Fruit fly (Drosophila melanogaster) whole organism, embryonic: Measurements from ENCODE around the gene Brms1.

Experiments used
- Aef1 ChIP-seq: fragments of 200-800 bp; sonication (Bioruptor generic); IDR thresholded peaks from 3 replicates; pipeline ENCODE4 v1.3.6; 2022; ENCODE audit warnings: missing biosample characterization, missing genetic modification characterization
- CG10366 ChIP-seq: fragments of 200-800 bp; sonication (Bioruptor generic); IDR thresholded peaks from 2 replicates; pipeline ENCODE4 v1.3.6; 2022; ENCODE audit warnings: missing biosample characterization, missing genetic modification characterization
- CG11398 ChIP-seq: fragments of 200-800 bp; sonication (Bioruptor generic); optimal IDR thresholded peaks from 2 replicates; lab custom pipeline; 2016; ENCODE audit warnings: missing biosample characterization, missing genetic modification characterization
- CG12236 ChIP-seq: fragments of 200-800 bp; sonication (Bioruptor generic); optimal IDR thresholded peaks from 2 replicates; lab custom pipeline; 2016; ENCODE audit warnings: missing biosample characterization, missing genetic modification characterization
- CG13424 ChIP-seq: fragments of 200-800 bp; sonication (Bioruptor generic); optimal IDR thresholded peaks from 2 replicates; lab custom pipeline; 2019; ENCODE audit warnings: missing biosample characterization, mild to moderate bottlenecking, missing genetic modification characterization, moderate library complexity
- CG14014 ChIP-seq: fragments of 200-800 bp; sonication (Bioruptor generic); IDR thresholded peaks from 2 replicates; pipeline ENCODE4 v1.3.6; 2022; ENCODE audit warnings: missing biosample characterization, missing genetic modification characterization
- CG14441 ChIP-seq: fragments of 200-800 bp; sonication (Bioruptor generic); IDR thresholded peaks from 2 replicates; pipeline ENCODE4 v1.3.6; 2022; ENCODE audit warnings: missing biosample characterization, missing genetic modification characterization
- CG14710 ChIP-seq: fragments of 200-800 bp; sonication (Bioruptor generic); optimal IDR thresholded peaks from 3 replicates; lab custom pipeline; 2019; ENCODE audit warnings: missing biosample characterization, mild to moderate bottlenecking, missing genetic modification characterization, moderate library complexity
- CG15514 ChIP-seq: fragments of 200-800 bp; sonication (Bioruptor generic); optimal IDR thresholded peaks from 3 replicates; lab custom pipeline; 2017; ENCODE audit warnings: missing biosample characterization, missing genetic modification characterization, mild to moderate bottlenecking, moderate library complexity, missing genetic modification reagents
- CG15601 ChIP-seq: fragments of 200-800 bp; sonication (Bioruptor generic); optimal IDR thresholded peaks from 3 replicates; lab custom pipeline; 2019; ENCODE audit warnings: missing biosample characterization, mild to moderate bottlenecking, missing genetic modification characterization, moderate library complexity
- CG17186 ChIP-seq: fragments of 200-800 bp; sonication (Bioruptor generic); optimal IDR thresholded peaks from 3 replicates; lab custom pipeline; 2017; ENCODE audit warnings: missing biosample characterization, missing genetic modification reagents, missing genetic modification characterization
- CG17385 ChIP-seq: fragments of 200-800 bp; sonication (Bioruptor generic); optimal IDR thresholded peaks from 3 replicates; lab custom pipeline; 2018; ENCODE audit warnings: missing biosample characterization, mild to moderate bottlenecking, missing genetic modification characterization
- CG17612 ChIP-seq: fragments of 200-800 bp; sonication (Bioruptor generic); IDR thresholded peaks from 2 replicates; pipeline ENCODE4 v1.3.6; 2022; ENCODE audit warnings: missing biosample characterization, missing genetic modification characterization
- CG18262 ChIP-seq: fragments of 200-800 bp; optimal IDR thresholded peaks from 3 replicates; lab custom pipeline; 2019; ENCODE audit warnings: missing biosample characterization, mild to moderate bottlenecking, missing genetic modification characterization, moderate library complexity
- CG18599 ChIP-seq: fragments of 200-800 bp; sonication (Bioruptor generic); optimal IDR thresholded peaks from 3 replicates; lab custom pipeline; 2017; ENCODE audit warnings: missing biosample characterization, missing genetic modification characterization, mild to moderate bottlenecking, moderate library complexity, missing genetic modification reagents
- CG2712 ChIP-seq: fragments of 200-800 bp; optimal IDR thresholded peaks from 3 replicates; lab custom pipeline; 2019; ENCODE audit warnings: missing biosample characterization, mild to moderate bottlenecking, missing genetic modification characterization, moderate library complexity
- CG31388 ChIP-seq: fragments of 200-800 bp; sonication (Bioruptor generic); optimal IDR thresholded peaks from 2 replicates; lab custom pipeline; 2016; ENCODE audit warnings: missing biosample characterization, missing genetic modification characterization
- CG3726 ChIP-seq: fragments of 200-800 bp; sonication (Bioruptor generic); IDR thresholded peaks from 3 replicates; pipeline ENCODE4, ENCODE4 v1.3.6; 2022; ENCODE audit warnings: missing biosample characterization, missing genetic modification characterization
- CG4360 ChIP-seq: fragments of 200-800 bp; sonication (Bioruptor generic); IDR thresholded peaks from 2 replicates; pipeline ENCODE4 v1.3.6; 2022; ENCODE audit warnings: missing biosample characterization, missing genetic modification characterization
- CG7745 ChIP-seq: fragments of 200-800 bp; sonication (Bioruptor generic); optimal IDR thresholded peaks from 2 replicates; lab custom pipeline; 2018; ENCODE audit warnings: missing biosample characterization, mild to moderate bottlenecking, missing genetic modification characterization, moderate library complexity
- CG8290 ChIP-seq, 3 experiments: fragments of 200-800 bp; sonication (Bioruptor generic); optimal IDR thresholded peaks; 2 replicates each; lab custom pipeline; 2016 to 2019; ENCODE audit warnings: missing biosample characterization in 3 of 3, missing genetic modification characterization in 3 of 3, mild to moderate bottlenecking in 2 of 3, moderate library complexity in 1 of 3
- CG8388 ChIP-seq: fragments of 200-800 bp; sonication (Bioruptor generic); optimal IDR thresholded peaks from 2 replicates; lab custom pipeline; 2019; ENCODE audit warnings: missing biosample characterization, mild to moderate bottlenecking, missing genetic modification characterization, moderate library complexity
- Doc3 ChIP-seq: fragments of 200-800 bp; sonication (Bioruptor generic); IDR thresholded peaks from 3 replicates; pipeline ENCODE4 v1.3.6; 2022; ENCODE audit warnings: missing biosample characterization, missing genetic modification characterization; ENCODE audit not compliant: partially characterized antibody
- Dp ChIP-seq: fragments of 200-800 bp; sonication (Bioruptor generic); optimal IDR thresholded peaks from 2 replicates; lab custom pipeline; 2018; ENCODE audit warnings: missing biosample characterization, mild to moderate bottlenecking, missing genetic modification characterization, moderate library complexity
- ERR ChIP-seq: fragments of 200-800 bp; sonication (Bioruptor generic); optimal IDR thresholded peaks from 2 replicates; lab custom pipeline; 2016; ENCODE audit warnings: missing biosample characterization, missing genetic modification characterization
- Fer3 ChIP-seq: fragments of 200-800 bp; sonication (Bioruptor generic); optimal IDR thresholded peaks from 2 replicates; lab custom pipeline; 2018; ENCODE audit warnings: missing biosample characterization, mild to moderate bottlenecking, missing genetic modification characterization, moderate library complexity
- Mes4 ChIP-seq: fragments of 200-800 bp; sonication (Bioruptor generic); optimal IDR thresholded peaks from 2 replicates; lab custom pipeline; 2016; ENCODE audit warnings: missing biosample characterization, missing genetic modification characterization
- NC2β ChIP-seq: fragments of 200-800 bp; sonication (Bioruptor generic); optimal IDR thresholded peaks from 2 replicates; lab custom pipeline; 2016; ENCODE audit warnings: missing biosample characterization, missing genetic modification characterization
- Sox100B ChIP-seq: fragments of 200-800 bp; sonication (Bioruptor generic); optimal IDR thresholded peaks from 3 replicates; lab custom pipeline; 2018; ENCODE audit warnings: missing biosample characterization, mild to moderate bottlenecking, missing genetic modification characterization
- Vsx1 ChIP-seq: fragments of 200-800 bp; sonication (Bioruptor generic); optimal IDR thresholded peaks from 2 replicates; lab custom pipeline; 2017; ENCODE audit warnings: missing biosample characterization, mild to moderate bottlenecking, missing genetic modification characterization, missing genetic modification reagents
- aop ChIP-seq: fragments of 200-800 bp; sonication (Bioruptor generic); IDR thresholded peaks from 2 replicates; pipeline ENCODE4 v1.3.6; 2022; ENCODE audit warnings: missing biosample characterization, missing genetic modification characterization
- bab2 ChIP-seq: fragments of 200-800 bp; sonication (Bioruptor generic); optimal IDR thresholded peaks from 2 replicates; lab custom pipeline; 2016; ENCODE audit warnings: missing biosample characterization, missing genetic modification characterization
- bowl ChIP-seq: fragments of 200-800 bp; sonication (Bioruptor generic); IDR thresholded peaks from 2 replicates; pipeline ENCODE4 v1.3.6; 2022; ENCODE audit warnings: missing biosample characterization, missing genetic modification characterization
- btn ChIP-seq: fragments of 200-800 bp; sonication (Bioruptor generic); optimal IDR thresholded peaks from 2 replicates; lab custom pipeline; 2016; ENCODE audit warnings: missing biosample characterization, missing genetic modification characterization
- crc ChIP-seq: fragments of 200-800 bp; sonication (Bioruptor generic); optimal IDR thresholded peaks from 2 replicates; lab custom pipeline; 2016; ENCODE audit warnings: missing biosample characterization, missing genetic modification characterization
- en ChIP-seq: fragments of 200-800 bp; sonication (Bioruptor generic); optimal IDR thresholded peaks from 2 replicates; lab custom pipeline; 2016; ENCODE audit warnings: missing biosample characterization, missing genetic modification characterization
- fd96Cb ChIP-seq: fragments of 200-800 bp; sonication (Bioruptor generic); optimal IDR thresholded peaks from 2 replicates; lab custom pipeline; 2018; ENCODE audit warnings: missing biosample characterization, mild to moderate bottlenecking, missing genetic modification characterization, moderate library complexity
- gcm2 ChIP-seq: fragments of 200-800 bp; sonication (Bioruptor generic); optimal IDR thresholded peaks from 2 replicates; lab custom pipeline; 2016; ENCODE audit warnings: missing biosample characterization, missing genetic modification characterization
- her ChIP-seq: fragments of 200-800 bp; sonication (Bioruptor generic); optimal IDR thresholded peaks from 2 replicates; lab custom pipeline; 2016; ENCODE audit warnings: missing biosample characterization, missing genetic modification characterization
- kni ChIP-seq: fragments of 200-800 bp; sonication (Bioruptor generic); optimal IDR thresholded peaks from 3 replicates; lab custom pipeline; 2017; ENCODE audit warnings: mild to moderate bottlenecking, missing biosample characterization, missing genetic modification reagents, missing genetic modification characterization
- mirr ChIP-seq: fragments of 200-800 bp; sonication (Bioruptor generic); optimal IDR thresholded peaks from 3 replicates; lab custom pipeline; 2018; ENCODE audit warnings: missing biosample characterization, mild to moderate bottlenecking, missing genetic modification characterization
- pan ChIP-seq, 4 experiments: fragments of >200 bp in 3 of 4; fragments of 200-800 bp in 1 of 4; sonication (Bioruptor generic) in 1 of 4; optimal IDR thresholded peaks in 3 of 4; IDR thresholded peaks in 1 of 4; 2 replicates each; pipeline versions ENCODE4 v1.3.6 to Lab custom; 2017 to 2022; ENCODE audit warnings: missing biosample characterization in 2 of 4, missing genetic modification characterization in 2 of 4, mixed read lengths in 1 of 4
- pros ChIP-seq: fragments of 200-800 bp; sonication (Bioruptor generic); optimal IDR thresholded peaks from 3 replicates; lab custom pipeline; 2019; ENCODE audit warnings: missing biosample characterization, mild to moderate bottlenecking, missing genetic modification characterization, moderate library complexity
- schlank ChIP-seq: fragments of 200-800 bp; sonication (Bioruptor generic); optimal IDR thresholded peaks from 2 replicates; lab custom pipeline; 2018; ENCODE audit warnings: missing biosample characterization, mild to moderate bottlenecking, missing genetic modification characterization
- sd ChIP-seq: fragments of 200-800 bp; sonication (Bioruptor generic); optimal IDR thresholded peaks from 3 replicates; lab custom pipeline; 2018; ENCODE audit warnings: missing biosample characterization, mild to moderate bottlenecking, missing genetic modification characterization, moderate library complexity
- slp2 ChIP-seq: fragments of 200-800 bp; sonication (Bioruptor generic); optimal IDR thresholded peaks from 2 replicates; lab custom pipeline; 2016; ENCODE audit warnings: missing biosample characterization, missing genetic modification characterization
- sna ChIP-seq: fragments of 200-800 bp; sonication (Bioruptor generic); IDR thresholded peaks from 2 replicates; pipeline ENCODE4 v1.3.6; 2022; ENCODE audit warnings: missing biosample characterization, missing genetic modification characterization; ENCODE audit not compliant: partially characterized antibody
- sqz ChIP-seq: fragments of 200-800 bp; sonication (Bioruptor generic); optimal IDR thresholded peaks from 3 replicates; lab custom pipeline; 2018; ENCODE audit warnings: missing biosample characterization, mild to moderate bottlenecking, missing genetic modification characterization
- zfh1 ChIP-seq: fragments of 200-800 bp; sonication (Bioruptor generic); IDR thresholded peaks from 3 replicates; pipeline ENCODE4 v1.3.6; 2022; ENCODE audit warnings: missing biosample characterization, missing genetic modification characterization

Brms1 gene

dm6 chrX:12895114-12895723 lies 14.2 kb downstream of the Brms1 start (continued):
- TF ChIP-seq CG13424 (no peak), Mes4 (no peak), CG4360 (GFP tag; lab: Robert Waterston, UW) (peak; percentile 57; the same call in 1 of the 2 replicates), sd (no peak), CG14014 (0 out of 2 replicates have a peak, but pooled peaks have one; percentile 16), CG12236 (no peak), slp2 (GFP tag; lab: Kevin White, UChicago) (no peak), Vsx1 (GFP tag; lab: Kevin White, UChicago) (no peak), CG3726 (GFP tag; lab: Robert Waterston, UW) (no peak), CG18262 (tag; lab: Kevin White, UChicago) (no peak), CG8388 (no peak), CG31388 (GFP tag; lab: Kevin White, UChicago) (no peak), en (no peak), her (no peak), CG17186 (no peak), mirr (GFP tag; lab: Kevin White, UChicago) (peak; percentile 45), Doc3 (GFP tag; lab: Robert Waterston, UW) (no peak), Fer3 (tag; lab: Kevin White, UChicago) (no peak), CG17612 (GFP tag; lab: Robert Waterston, UW) (no peak), CG14441 (no peak), btn (GFP tag; lab: Kevin White, UChicago) (no peak), Sox100B (no peak), Aef1 (GFP tag; lab: Robert Waterston, UW) (no peak), pan (optimal IDR thresholded peaks at IDR 0.05; lab: Kevin White, UChicago) (no peak), pan (GFP tag; optimal IDR thresholded peaks at IDR 0.05 in 1 of 2, IDR thresholded peaks at IDR 0.05 in 1 of 2) (no peak), CG14710 (tag; lab: Kevin White, UChicago) (no peak), crc (GFP tag; lab: Kevin White, UChicago) (no peak), CG11398 (GFP tag; lab: Kevin White, UChicago) (no peak), sna (no peak), gcm2 (no peak), CG18599 (peak; percentile 38), CG7745 (tag; lab: Kevin White, UChicago) (no peak), Dp (GFP tag; lab: Kevin White, UChicago) (no peak), aop (GFP tag; lab: Robert Waterston, UW) (no peak), ERR (GFP tag; lab: Kevin White, UChicago) (no peak), kni (GFP tag; lab: Kevin White, UChicago) (no peak), zfh1 (GFP tag; lab: Robert Waterston, UW) (no peak), fd96Cb (tag; lab: Kevin White, UChicago) (no peak), pros (GFP tag; lab: Kevin White, UChicago) (no peak), CG15601 (no peak), bowl (GFP tag; lab: Robert Waterston, UW) (no peak), CG2712 (tag; lab: Kevin White, UChicago) (no peak), bab2 (GFP tag; lab: Kevin White, UChicago) (peak; percentile 7), sqz (GFP tag; lab: Kevin White, UChicago) (no peak), CG8290 (GFP tag; optimal IDR thresholded peaks at IDR 0.05; lab: Kevin White, UChicago) (no peak), CG8290 (tag; optimal IDR thresholded peaks at IDR 0.05; lab: Kevin White, UChicago) (no peak), CG10366 (GFP tag; lab: Robert Waterston, UW) (no peak), NC2β (GFP tag; lab: Kevin White, UChicago) (no peak), CG15514 (no peak), CG17385 (GFP tag; lab: Kevin White, UChicago) (no peak), schlank (tag; lab: Kevin White, UChicago) (no peak)
